Worm (Caenorhabditis elegans) whole organism, L2 larva: ENCODE measurements around the gene mre-11.

ENCODE experiments used
- C34F6.9 ChIP-seq: fragments of 150-350 bp; optimal IDR thresholded peaks from 2 replicates; lab custom pipeline; 2014; ENCODE audit warnings: missing biosample characterization, missing genetic modification characterization
- F13H6.1 ChIP-seq: sonication (generic microtip); optimal IDR thresholded peaks from 2 replicates; lab custom pipeline; 2016; ENCODE audit warnings: missing genetic modification characterization, missing compliant biosample characterization
- R02D3.7 ChIP-seq: fragments of 150-350 bp; optimal IDR thresholded peaks from 2 replicates; lab custom pipeline; 2014; ENCODE audit warnings: missing biosample characterization, missing genetic modification characterization
- Y55F3AM.14 ChIP-seq: fragments of 200-800 bp; sonication (Bioruptor generic); optimal IDR thresholded peaks from 2 replicates; lab custom pipeline; 2018; ENCODE audit warnings: mild to moderate bottlenecking, missing genetic modification characterization, missing compliant biosample characterization
- ZK546.5 ChIP-seq: sonication (generic microtip); optimal IDR thresholded peaks from 2 replicates; lab custom pipeline; 2017; ENCODE audit warnings: missing biosample characterization, missing genetic modification characterization
- aly-2 ChIP-seq: fragments of 150-350 bp; optimal IDR thresholded peaks from 2 replicates; lab custom pipeline; 2014; ENCODE audit warnings: missing biosample characterization, missing genetic modification characterization
- ama-1 ChIP-seq: fragments of 150-350 bp; optimal IDR thresholded peaks from 2 replicates; lab custom pipeline; 2018; ENCODE audit warnings: inconsistent platforms
- ceh-16 ChIP-seq: fragments of 150-350 bp; optimal IDR thresholded peaks from 2 replicates; lab custom pipeline; 2014; ENCODE audit warnings: missing biosample characterization, missing genetic modification characterization
- crh-2 ChIP-seq: sonication (generic microtip); optimal IDR thresholded peaks from 2 replicates; lab custom pipeline; 2017; ENCODE audit warnings: missing biosample characterization, missing genetic modification characterization
- egl-27 ChIP-seq: sonication (generic microtip); optimal IDR thresholded peaks from 3 replicates; lab custom pipeline; 2017; ENCODE audit warnings: missing biosample characterization, missing genetic modification reagents, missing genetic modification characterization
- elt-1 ChIP-seq: fragments of 150-350 bp; optimal IDR thresholded peaks from 2 replicates; lab custom pipeline; 2014; ENCODE audit warnings: missing biosample characterization, missing genetic modification characterization
- fos-1 ChIP-seq: fragments of 150-350 bp; optimal IDR thresholded peaks from 2 replicates; lab custom pipeline; 2014; ENCODE audit warnings: missing biosample characterization, missing genetic modification characterization
- gmeb-1 ChIP-seq: fragments of 150-350 bp; optimal IDR thresholded peaks from 2 replicates; lab custom pipeline; 2014; ENCODE audit warnings: missing biosample characterization, missing genetic modification characterization
- lin-11 ChIP-seq: fragments of 150-350 bp; sonication (generic microtip); optimal IDR thresholded peaks from 2 replicates; lab custom pipeline; 2014; ENCODE audit warnings: missing biosample characterization, missing genetic modification characterization, inconsistent platforms, mixed read lengths
- lsy-2 ChIP-seq, 2 experiments: fragments of 150-350 bp in 1 of 2; sonication (generic microtip) in 1 of 2; optimal IDR thresholded peaks; 2 replicates each; lab custom pipeline; 2014 to 2017; ENCODE audit warnings: missing biosample characterization in 2 of 2, missing genetic modification characterization in 2 of 2
- mbf-1 ChIP-seq: sonication (generic microtip); optimal IDR thresholded peaks from 2 replicates; lab custom pipeline; 2017; ENCODE audit warnings: missing biosample characterization, missing genetic modification characterization
- mdl-1 ChIP-seq, 2 experiments: fragments of 150-350 bp in 1 of 2; sonication (generic microtip) in 1 of 2; optimal IDR thresholded peaks; 2 replicates each; lab custom pipeline; 2017; ENCODE audit warnings: missing biosample characterization in 2 of 2, missing genetic modification characterization in 2 of 2
- nhr-11 ChIP-seq: fragments of 150-350 bp; optimal IDR thresholded peaks from 2 replicates; lab custom pipeline; 2014; ENCODE audit warnings: missing biosample characterization, missing genetic modification characterization
- nhr-129 ChIP-seq: fragments of 150-350 bp; optimal IDR thresholded peaks from 2 replicates; lab custom pipeline; 2014; ENCODE audit warnings: missing biosample characterization, missing genetic modification characterization
- nhr-23 ChIP-seq: fragments of 150-350 bp; optimal IDR thresholded peaks from 2 replicates; lab custom pipeline; 2014; ENCODE audit warnings: missing biosample characterization, missing genetic modification reagents, missing genetic modification characterization
- nhr-237 ChIP-seq: fragments of 150-350 bp; optimal IDR thresholded peaks from 2 replicates; lab custom pipeline; 2014; ENCODE audit warnings: missing biosample characterization, missing genetic modification characterization
- nhr-25 ChIP-seq: fragments of 150-350 bp; sonication (generic microtip); optimal IDR thresholded peaks from 3 replicates; lab custom pipeline; 2014; ENCODE audit warnings: missing biosample characterization, missing genetic modification characterization
- nhr-6 ChIP-seq: fragments of 150-350 bp; optimal IDR thresholded peaks from 2 replicates; lab custom pipeline; 2014; ENCODE audit warnings: missing biosample characterization, missing genetic modification characterization
- nhr-77 ChIP-seq: fragments of 150-350 bp; optimal IDR thresholded peaks from 2 replicates; lab custom pipeline; 2014; ENCODE audit warnings: missing biosample characterization, missing genetic modification characterization
- peb-1 ChIP-seq: fragments of 150-350 bp; optimal IDR thresholded peaks from 2 replicates; lab custom pipeline; 2014; ENCODE audit warnings: missing biosample characterization, missing genetic modification characterization
- sem-4 ChIP-seq: fragments of 150-350 bp; optimal IDR thresholded peaks from 2 replicates; lab custom pipeline; 2014; ENCODE audit warnings: missing biosample characterization, missing genetic modification reagents, missing genetic modification characterization
- skn-1 ChIP-seq: sonication (generic microtip); optimal IDR thresholded peaks from 2 replicates; lab custom pipeline; 2017; ENCODE audit warnings: missing biosample characterization, missing genetic modification characterization
- sma-3 ChIP-seq: sonication (generic microtip); optimal IDR thresholded peaks from 2 replicates; lab custom pipeline; 2016; ENCODE audit warnings: missing genetic modification reagents, missing genetic modification characterization, missing compliant biosample characterization
- sma-9 ChIP-seq, 2 experiments: fragments of 150-350 bp in 1 of 2; sonication (generic microtip) in 1 of 2; optimal IDR thresholded peaks; 2 replicates each; lab custom pipeline; 2014 to 2016; ENCODE audit warnings: missing genetic modification characterization in 2 of 2, mild to moderate bottlenecking in 1 of 2, missing biosample characterization in 1 of 2, missing compliant biosample characterization in 1 of 2, missing genetic modification reagents in 1 of 2, moderate library complexity in 1 of 2
- snpc-4 ChIP-seq: fragments of 150-350 bp; optimal IDR thresholded peaks from 2 replicates; lab custom pipeline; 2014; ENCODE audit warnings: missing biosample characterization, missing genetic modification characterization
- zag-1 ChIP-seq: fragments of 150-350 bp; optimal IDR thresholded peaks from 2 replicates; lab custom pipeline; 2014; ENCODE audit warnings: missing biosample characterization, missing genetic modification characterization
- ztf-1 ChIP-seq: fragments of 200-800 bp; sonication (Bioruptor generic); conservative IDR thresholded peaks from 2 replicates; pipeline ENCODE4 v1.3.6; 2022; ENCODE audit warnings: missing genetic modification characterization, missing compliant biosample characterization
- ztf-11 ChIP-seq: sonication (generic microtip); optimal IDR thresholded peaks from 2 replicates; lab custom pipeline; 2017; ENCODE audit warnings: missing biosample characterization, missing genetic modification characterization
- ztf-4 ChIP-seq: fragments of 150-350 bp; optimal IDR thresholded peaks from 2 replicates; lab custom pipeline; 2014; ENCODE audit warnings: missing biosample characterization, missing genetic modification characterization

The mre-11 gene

ce11 chrV:10736756-10737155 is at the start of gene mre-11, which contains the start of gene wdr-5.3:
Gene mre-11 (minus strand): TSS chrV:10736868.
Gene wdr-5.3 (plus strand): TSS chrV:10737116.
- TF ChIP-seq gmeb-1 (peak; percentile 80), sma-3 (GFP tag; lab: Kevin White, UChicago) (peak; percentile 64), nhr-129 (tag; lab: Kevin White, UChicago) (peak; percentile 18), peb-1 (tag; lab: Kevin White, UChicago) (no peak), mdl-1 (tag; optimal IDR thresholded peaks at IDR 0.05; lab: Kevin White, UChicago) (peak in 1 of 2 experiments; percentile 16), lsy-2 (tag; optimal IDR thresholded peaks at IDR 0.05; lab: Kevin White, UChicago) (peak in 1 of 2 experiments; percentile 8), egl-27 (tag; lab: Kevin White, UChicago) (no peak), nhr-25 (tag; lab: Kevin White, UChicago) (no peak), sma-9 (GFP tag; optimal IDR thresholded peaks at IDR 0.05; lab: Kevin White, UChicago) (peak; percentile 89), sma-9 (tag; optimal IDR thresholded peaks at IDR 0.05; lab: Kevin White, UChicago) (no peak), F13H6.1 (tag; lab: Kevin White, UChicago) (peak; percentile 67), C34F6.9 (tag; lab: Kevin White, UChicago) (peak; percentile 69), crh-2 (tag; lab: Kevin White, UChicago) (peak; percentile 78), nhr-6 (tag; lab: Kevin White, UChicago) (peak; percentile 40), nhr-11 (tag; lab: Kevin White, UChicago) (no peak), lin-11 (tag; lab: Kevin White, UChicago) (peak; percentile 32), snpc-4 (tag; lab: Kevin White, UChicago) (peak; percentile 27)

ce11 chrV:10784011-10784410 is 47.3 kb upstream of the mre-11 start, which contains the start of gene D1054.8:
Gene D1054.8 (plus strand): TSS chrV:10784311.
- TF ChIP-seq ztf-1 = no peak
- TF ChIP-seq R02D3.7 (tag; lab: Kevin White, UChicago) = no peak
- TF ChIP-seq nhr-11 (tag; lab: Kevin White, UChicago) = no peak
- no peak for TF ChIP-seq ama-1 (lab: Kevin White, UChicago)
- no peak for TF ChIP-seq zag-1 (tag; lab: Kevin White, UChicago)
- TF ChIP-seq lsy-2 (tag; optimal IDR thresholded peaks at IDR 0.05; lab: Kevin White, UChicago) = no peak
- no peak for TF ChIP-seq mbf-1
- no peak for TF ChIP-seq crh-2 (tag; lab: Kevin White, UChicago)
- TF ChIP-seq snpc-4 (tag; lab: Kevin White, UChicago) = no peak
- no peak for TF ChIP-seq lin-11 (tag; lab: Kevin White, UChicago)
- no peak for TF ChIP-seq Y55F3AM.14 (GFP tag; lab: Kevin White, UChicago)
- TF ChIP-seq, all 48 proteins: peak for 0

ce11 chrV:10776528-10777055 is 39.9 kb upstream of the mre-11 start, which contains the start of gene D1054.5:
Gene D1054.5 (minus strand): TSS chrV:10776578.
- TF ChIP-seq sma-9 (GFP tag; optimal IDR thresholded peaks at IDR 0.05; lab: Kevin White, UChicago) = peak; percentile 83
- no peak for TF ChIP-seq sma-9 (tag; optimal IDR thresholded peaks at IDR 0.05; lab: Kevin White, UChicago)
- TF ChIP-seq skn-1 (tag; lab: Kevin White, UChicago) = no peak
- no peak for TF ChIP-seq ztf-11 (tag; lab: Kevin White, UChicago)
- TF ChIP-seq mdl-1 (tag; optimal IDR thresholded peaks at IDR 0.05; lab: Kevin White, UChicago) = no peak
- TF ChIP-seq ZK546.5 (tag; lab: Kevin White, UChicago) = no peak
- peak; percentile 92 for TF ChIP-seq fos-1
- TF ChIP-seq elt-1 (tag; lab: Kevin White, UChicago) = no peak
- no peak for TF ChIP-seq nhr-11 (tag; lab: Kevin White, UChicago)
- peak; percentile 1 for TF ChIP-seq gmeb-1
- no peak for TF ChIP-seq nhr-23 (tag; lab: Kevin White, UChicago)
- no peak for TF ChIP-seq nhr-6 (tag; lab: Kevin White, UChicago)
- TF ChIP-seq nhr-77 (tag; lab: Kevin White, UChicago) = no peak
- TF ChIP-seq crh-2 (tag; lab: Kevin White, UChicago) = peak; percentile 45
- TF ChIP-seq ztf-1 = no peak
- no peak for TF ChIP-seq ama-1 (lab: Kevin White, UChicago)

ce11 chrV:10773216-10773615 is 36.5 kb upstream of the mre-11 start:
- TF ChIP-seq nhr-237 (tag; lab: Kevin White, UChicago) (no peak), lin-11 (tag; lab: Kevin White, UChicago) (no peak), nhr-25 (tag; lab: Kevin White, UChicago) (no peak), nhr-23 (tag; lab: Kevin White, UChicago) (no peak), aly-2 (no peak), sem-4 (tag; lab: Kevin White, UChicago) (no peak), ceh-16 (tag; lab: Kevin White, UChicago) (no peak), nhr-129 (tag; lab: Kevin White, UChicago) (no peak), sma-9 (GFP tag; optimal IDR thresholded peaks at IDR 0.05; lab: Kevin White, UChicago) (no peak), sma-9 (tag; optimal IDR thresholded peaks at IDR 0.05; lab: Kevin White, UChicago) (no peak), peb-1 (tag; lab: Kevin White, UChicago) (no peak), ztf-4 (tag; lab: Kevin White, UChicago) (no peak), Y55F3AM.14 (GFP tag; lab: Kevin White, UChicago) (no peak), snpc-4 (tag; lab: Kevin White, UChicago) (no peak), ZK546.5 (tag; lab: Kevin White, UChicago) (no peak), R02D3.7 (tag; lab: Kevin White, UChicago) (no peak), sma-3 (GFP tag; lab: Kevin White, UChicago) (no peak), mbf-1 (no peak), C34F6.9 (tag; lab: Kevin White, UChicago) (no peak)
